Worm (Caenorhabditis elegans) whole organism, early embryonic: ENCODE measurements around the gene T26H5.11.

Experiments used
- F13C5.2 ChIP-seq: sonication (generic microtip); optimal IDR thresholded peaks from 2 replicates; lab custom pipeline; 2017; ENCODE audit warnings: mild to moderate bottlenecking, missing genetic modification characterization, inconsistent platforms, missing compliant biosample characterization
- aly-1 ChIP-seq: sonication (generic microtip); optimal IDR thresholded peaks from 2 replicates; lab custom pipeline; 2016; ENCODE audit warnings: missing genetic modification characterization, missing compliant biosample characterization
- ama-1 ChIP-seq: fragments of 150-350 bp; optimal IDR thresholded peaks from 2 replicates; lab custom pipeline; 2014
- ceh-13 ChIP-seq: fragments of 200-800 bp; sonication (Bioruptor generic); optimal IDR thresholded peaks from 2 replicates; lab custom pipeline; 2018; ENCODE audit warnings: mild to moderate bottlenecking, missing genetic modification characterization, missing compliant biosample characterization
- ceh-36 ChIP-seq: sonication (generic microtip); optimal IDR thresholded peaks from 2 replicates; lab custom pipeline; 2016; ENCODE audit warnings: missing genetic modification characterization, inconsistent platforms, missing compliant biosample characterization
- ets-7 ChIP-seq: sonication (generic microtip); optimal IDR thresholded peaks from 2 replicates; lab custom pipeline; 2016; ENCODE audit warnings: missing genotype, missing genetic modification characterization, missing compliant biosample characterization
- flt-1 ChIP-seq: fragments of 200-800 bp; sonication (Bioruptor generic); IDR thresholded peaks from 2 replicates; pipeline ENCODE4 v1.3.6; 2022; ENCODE audit warnings: missing genetic modification characterization, missing compliant biosample characterization
- hmbx-1 ChIP-seq: sonication (generic microtip); optimal IDR thresholded peaks from 2 replicates; lab custom pipeline; 2016; ENCODE audit warnings: mild to moderate bottlenecking, missing genetic modification characterization, missing compliant biosample characterization
- hnd-1 ChIP-seq: sonication (generic microtip); optimal IDR thresholded peaks from 2 replicates; lab custom pipeline; 2016; ENCODE audit warnings: missing genetic modification characterization, missing compliant biosample characterization
- scrt-1 ChIP-seq: fragments of 200-800 bp; sonication (Bioruptor generic); IDR thresholded peaks from 2 replicates; pipeline ENCODE4 v1.3.6; 2022; ENCODE audit warnings: missing genetic modification characterization, missing compliant biosample characterization
- sea-1 ChIP-seq: fragments of 200-800 bp; sonication (Bioruptor generic); conservative IDR thresholded peaks from 2 replicates; pipeline ENCODE4 v1.3.6; 2022; ENCODE audit warnings: missing genetic modification characterization, missing compliant biosample characterization
- tbx-11 ChIP-seq: fragments of 200-800 bp; sonication (Bioruptor generic); IDR thresholded peaks from 2 replicates; pipeline ENCODE4 v1.3.6; 2022; ENCODE audit warnings: missing genetic modification characterization, missing compliant biosample characterization
- tbx-37 ChIP-seq: fragments of 200-800 bp; sonication (Bioruptor generic); conservative IDR thresholded peaks from 2 replicates; pipeline ENCODE4 v1.3.6; 2022; ENCODE audit warnings: missing genetic modification reagents, missing genetic modification characterization, missing compliant biosample characterization
- tra-4 ChIP-seq: sonication (generic microtip); optimal IDR thresholded peaks from 2 replicates; lab custom pipeline; 2017; ENCODE audit warnings: missing genetic modification characterization, missing compliant biosample characterization

- no peak for TF ChIP-seq ets-7 (tag; lab: Kevin White, UChicago)
- TF ChIP-seq aly-1 (tag; lab: Kevin White, UChicago), result no peak
- TF ChIP-seq sea-1 (GFP tag; lab: Robert Waterston, UW), result no peak
- TF ChIP-seq ama-1 (lab: Kevin White, UChicago), result no peak
- no peak for TF ChIP-seq tra-4 (tag; lab: Kevin White, UChicago)
- TF ChIP-seq ceh-13 (GFP tag; lab: Kevin White, UChicago), result no peak
- TF ChIP-seq flt-1 (GFP tag; lab: Robert Waterston, UW), result no peak
- TF ChIP-seq hmbx-1 (tag; lab: Kevin White, UChicago), result no peak
- no peak for TF ChIP-seq hnd-1 (tag; lab: Kevin White, UChicago)
- TF ChIP-seq tbx-11 (GFP tag; lab: Robert Waterston, UW), result no peak
- TF ChIP-seq F13C5.2 (tag; lab: Kevin White, UChicago), result no peak
- no peak for TF ChIP-seq ceh-36 (tag; lab: Kevin White, UChicago)
- TF ChIP-seq tbx-37 (GFP tag; lab: Robert Waterston, UW), result no peak
- no peak for TF ChIP-seq scrt-1
These were observed 20.5 kb downstream of the T26H5.11 start, which contains the start of gene fbxa-104 for ce11 chrV:15423601-15424000.
